Worm (Caenorhabditis elegans): ENCODE data around the gene dnpp-1.

ce11 chrIII:5824450-5824972 lies 39.1 kb downstream of the dnpp-1 start:
- TF ChIP-seq nhr-237 (tag; optimal IDR thresholded peaks at IDR 0.05) (no peak), unc-39 (tag; optimal IDR thresholded peaks at IDR 0.05) (no peak), tbx-8 (GFP tag; optimal IDR thresholded peaks at IDR 0.05) (no peak), nhr-28 (tag; optimal IDR thresholded peaks at IDR 0.05) (no peak), unc-62 (GFP tag; optimal IDR thresholded peaks at IDR 0.05) (peak; percentile 15), pha-4 (tag; optimal IDR thresholded peaks at IDR 0.05) (no peak), ztf-11 (tag; optimal IDR thresholded peaks at IDR 0.05) (no peak), mab-5 (tag; optimal IDR thresholded peaks at IDR 0.05) (no peak), ces-1 (GFP tag; optimal IDR thresholded peaks at IDR 0.05) (no peak), blmp-1 (tag; optimal IDR thresholded peaks at IDR 0.05) (no peak), snpc-4 (tag; optimal IDR thresholded peaks at IDR 0.05) (no peak), nhr-76 (tag; optimal IDR thresholded peaks at IDR 0.05) (no peak), lsy-2 (tag; optimal IDR thresholded peaks at IDR 0.05) (no peak)

Data from whole organism, mixed stage, embryonic.